Fruit fly (Drosophila melanogaster) whole organism, embryonic: ENCODE results near the gene amos.

Experiments
- Bdp1 ChIP-seq: fragments of 200-800 bp; sonication (Bioruptor generic); optimal IDR thresholded peaks from 3 replicates; lab custom pipeline; 2016; ENCODE audit warnings: missing biosample characterization, missing genetic modification characterization
- CG10431 ChIP-seq: fragments of 200-800 bp; sonication (Bioruptor generic); optimal IDR thresholded peaks from 3 replicates; lab custom pipeline; 2018; ENCODE audit warnings: missing biosample characterization, mild to moderate bottlenecking, missing genetic modification characterization
- CG10979 ChIP-seq: fragments of 200-800 bp; sonication (Bioruptor generic); optimal IDR thresholded peaks from 2 replicates; lab custom pipeline; 2018; ENCODE audit warnings: missing biosample characterization, mild to moderate bottlenecking, missing genetic modification characterization, moderate library complexity
- CG15011 ChIP-seq: fragments of 200-800 bp; sonication (Bioruptor generic); optimal IDR thresholded peaks from 3 replicates; lab custom pipeline; 2018; ENCODE audit warnings: missing biosample characterization, mild to moderate bottlenecking, missing genetic modification characterization
- CG16779 ChIP-seq: fragments of 200-800 bp; sonication (Bioruptor generic); IDR thresholded peaks from 2 replicates; pipeline ENCODE4 v1.3.6; 2022; ENCODE audit warnings: missing biosample characterization, missing genetic modification characterization
- CG2202 ChIP-seq: fragments of 200-800 bp; sonication (Bioruptor generic); optimal IDR thresholded peaks from 2 replicates; lab custom pipeline; 2018; ENCODE audit warnings: missing biosample characterization, mild to moderate bottlenecking, missing genetic modification characterization
- CG30020 ChIP-seq: fragments of 200-800 bp; optimal IDR thresholded peaks from 2 replicates; lab custom pipeline; 2019; ENCODE audit warnings: missing biosample characterization, mild to moderate bottlenecking, missing genetic modification characterization, moderate library complexity
- CG32772 ChIP-seq: fragments of 200-800 bp; sonication (Bioruptor generic); IDR thresholded peaks from 2 replicates; pipeline ENCODE4 v1.3.6; 2022; ENCODE audit warnings: missing biosample characterization, missing genetic modification characterization
- CG3407 ChIP-seq: fragments of 200-800 bp; sonication (Bioruptor generic); optimal IDR thresholded peaks from 2 replicates; lab custom pipeline; 2018; ENCODE audit warnings: missing biosample characterization, mild to moderate bottlenecking, missing genetic modification characterization
- CG34422 ChIP-seq: fragments of 200-800 bp; sonication (Bioruptor generic); IDR thresholded peaks from 3 replicates; pipeline ENCODE4 v1.3.6; 2022; ENCODE audit warnings: missing biosample characterization, missing genetic modification characterization
- CG4404 ChIP-seq: fragments of 200-800 bp; sonication (Bioruptor generic); IDR thresholded peaks from 2 replicates; pipeline ENCODE4 v1.3.6; 2022; ENCODE audit warnings: missing biosample characterization, missing genetic modification characterization
- CG7745 ChIP-seq: fragments of 200-800 bp; sonication (Bioruptor generic); optimal IDR thresholded peaks from 2 replicates; lab custom pipeline; 2018; ENCODE audit warnings: missing biosample characterization, mild to moderate bottlenecking, missing genetic modification characterization, moderate library complexity
- CG8089 ChIP-seq: fragments of 200-800 bp; sonication (Bioruptor generic); optimal IDR thresholded peaks from 3 replicates; lab custom pipeline; 2016; ENCODE audit warnings: missing biosample characterization, missing genetic modification characterization
- CG8290 ChIP-seq, 3 experiments: fragments of 200-800 bp; sonication (Bioruptor generic); optimal IDR thresholded peaks; 2 replicates each; lab custom pipeline; 2016 to 2019; ENCODE audit warnings: missing biosample characterization in 3 of 3, missing genetic modification characterization in 3 of 3, mild to moderate bottlenecking in 2 of 3, moderate library complexity in 1 of 3
- CG9437 ChIP-seq: fragments of 200-800 bp; sonication (Bioruptor generic); optimal IDR thresholded peaks from 2 replicates; lab custom pipeline; 2018; ENCODE audit warnings: missing biosample characterization, mild to moderate bottlenecking, missing genetic modification characterization
- CG9727 ChIP-seq: fragments of 200-800 bp; sonication (Bioruptor generic); optimal IDR thresholded peaks from 3 replicates; lab custom pipeline; 2017; ENCODE audit warnings: missing biosample characterization, mild to moderate bottlenecking, missing genetic modification characterization
- CrebB ChIP-seq: fragments of 200-800 bp; sonication (Bioruptor generic); optimal IDR thresholded peaks from 3 replicates; lab custom pipeline; 2018; ENCODE audit warnings: missing biosample characterization, mild to moderate bottlenecking, missing genetic modification characterization
- Dbx ChIP-seq: fragments of 200-800 bp; sonication (Bioruptor generic); IDR thresholded peaks from 3 replicates; pipeline ENCODE4 v1.3.6; 2022; ENCODE audit warnings: missing biosample characterization, missing genetic modification characterization
- Dek ChIP-seq: fragments of 200-800 bp; sonication (Bioruptor generic); optimal IDR thresholded peaks from 3 replicates; lab custom pipeline; 2019; ENCODE audit warnings: missing biosample characterization, mild to moderate bottlenecking, missing genetic modification characterization, moderate library complexity
- Dp ChIP-seq: fragments of 200-800 bp; sonication (Bioruptor generic); optimal IDR thresholded peaks from 2 replicates; lab custom pipeline; 2018; ENCODE audit warnings: missing biosample characterization, mild to moderate bottlenecking, missing genetic modification characterization, moderate library complexity
- Drgx ChIP-seq: fragments of 200-800 bp; sonication (Bioruptor generic); IDR thresholded peaks from 2 replicates; pipeline ENCODE4 v1.3.6; 2022; ENCODE audit warnings: missing biosample characterization, missing genetic modification characterization
- Hr78 ChIP-seq, 2 experiments: fragments of 200-800 bp in 1 of 2; fragments of >200 bp in 1 of 2; sonication (Bioruptor generic) in 1 of 2; optimal IDR thresholded peaks; 2 replicates each; lab custom pipeline; 2017 to 2019; ENCODE audit warnings: missing biosample characterization in 2 of 2, missing genetic modification characterization in 2 of 2, mild to moderate bottlenecking in 1 of 2, moderate library complexity in 1 of 2
- Lhr ChIP-seq: fragments of 200-800 bp; sonication (Bioruptor generic); optimal IDR thresholded peaks from 3 replicates; lab custom pipeline; 2017; ENCODE audit warnings: mild to moderate bottlenecking, missing biosample characterization, missing genetic modification reagents, missing genetic modification characterization
- Mes4 ChIP-seq: fragments of 200-800 bp; sonication (Bioruptor generic); optimal IDR thresholded peaks from 2 replicates; lab custom pipeline; 2016; ENCODE audit warnings: missing biosample characterization, missing genetic modification characterization
- NC2β ChIP-seq: fragments of 200-800 bp; sonication (Bioruptor generic); optimal IDR thresholded peaks from 2 replicates; lab custom pipeline; 2016; ENCODE audit warnings: missing biosample characterization, missing genetic modification characterization
- PHDP ChIP-seq: fragments of 200-800 bp; sonication (Bioruptor generic); optimal IDR thresholded peaks from 3 replicates; lab custom pipeline; 2018; ENCODE audit warnings: missing biosample characterization, mild to moderate bottlenecking, missing genetic modification characterization, moderate library complexity
- Six4 ChIP-seq: fragments of 200-800 bp; sonication (Bioruptor generic); optimal IDR thresholded peaks from 2 replicates; lab custom pipeline; 2016; ENCODE audit warnings: missing biosample characterization, missing genetic modification characterization
- Ssrp ChIP-seq: fragments of 200-800 bp; sonication (Bioruptor generic); optimal IDR thresholded peaks from 2 replicates; lab custom pipeline; 2018; ENCODE audit warnings: missing biosample characterization, mild to moderate bottlenecking, missing genetic modification characterization, moderate library complexity
- bsh ChIP-seq, 2 experiments: fragments of 200-800 bp; sonication (Bioruptor generic); optimal IDR thresholded peaks; 2 replicates each; lab custom pipeline; 2017 to 2018; ENCODE audit warnings: mild to moderate bottlenecking in 2 of 2, missing biosample characterization in 2 of 2, missing genetic modification characterization in 2 of 2, moderate library complexity in 1 of 2
- btn ChIP-seq: fragments of 200-800 bp; sonication (Bioruptor generic); optimal IDR thresholded peaks from 2 replicates; lab custom pipeline; 2016; ENCODE audit warnings: missing biosample characterization, missing genetic modification characterization
- cas ChIP-seq: fragments of 200-800 bp; sonication (Bioruptor generic); IDR thresholded peaks from 2 replicates; pipeline ENCODE4 v1.3.6; 2022; ENCODE audit warnings: missing biosample characterization, missing genetic modification characterization
- chm ChIP-seq: fragments of 200-800 bp; sonication (Bioruptor generic); IDR thresholded peaks from 2 replicates; pipeline ENCODE4 v1.3.6; 2022; ENCODE audit warnings: missing biosample characterization, missing genetic modification characterization
- exex ChIP-seq: fragments of 200-800 bp; sonication (Bioruptor generic); optimal IDR thresholded peaks from 4 replicates; lab custom pipeline; 2018; ENCODE audit warnings: missing biosample characterization, mild to moderate bottlenecking, missing genetic modification characterization, moderate library complexity
- fd64A ChIP-seq: fragments of 200-800 bp; sonication (Bioruptor generic); optimal IDR thresholded peaks from 3 replicates; lab custom pipeline; 2018; ENCODE audit warnings: missing biosample characterization, mild to moderate bottlenecking, missing genetic modification characterization
- grn ChIP-seq: fragments of 200-800 bp; sonication (Bioruptor generic); optimal IDR thresholded peaks from 3 replicates; lab custom pipeline; 2017; ENCODE audit warnings: missing biosample characterization, missing genetic modification characterization
- kay ChIP-seq: fragments of 200-800 bp; sonication (Bioruptor generic); optimal IDR thresholded peaks from 2 replicates; lab custom pipeline; 2016; ENCODE audit warnings: missing biosample characterization, missing genetic modification characterization
- knrl ChIP-seq: fragments of 200-800 bp; sonication (Bioruptor generic); IDR thresholded peaks from 3 replicates; pipeline ENCODE4 v1.3.6; 2022; ENCODE audit warnings: missing biosample characterization, missing genetic modification characterization; ENCODE audit not compliant: partially characterized antibody
- lbe ChIP-seq: fragments of 200-800 bp; sonication (Bioruptor generic); optimal IDR thresholded peaks from 2 replicates; lab custom pipeline; 2016; ENCODE audit warnings: missing biosample characterization, mild to moderate bottlenecking, missing genetic modification characterization
- sens ChIP-seq: fragments of 200-800 bp; sonication (Bioruptor generic); peaks from one replicate; lab custom pipeline; 2016; ENCODE audit warnings: missing biosample characterization, missing genetic modification characterization
- shn ChIP-seq: fragments of 200-800 bp; sonication (Bioruptor generic); optimal IDR thresholded peaks from 3 replicates; lab custom pipeline; 2016; ENCODE audit warnings: missing biosample characterization, missing genetic modification characterization
- sisA ChIP-seq: fragments of 200-800 bp; sonication (Bioruptor generic); IDR thresholded peaks from 2 replicates; pipeline ENCODE4 v1.3.6; 2022; ENCODE audit warnings: missing biosample characterization, missing genetic modification characterization
- sug ChIP-seq: fragments of 200-800 bp; optimal IDR thresholded peaks from 2 replicates; lab custom pipeline; 2019; ENCODE audit warnings: missing biosample characterization, mild to moderate bottlenecking, missing genetic modification characterization, moderate library complexity
- yki ChIP-seq: fragments of >200 bp; optimal IDR thresholded peaks from 3 replicates; lab custom pipeline; 2018
- z ChIP-seq: fragments of 200-800 bp; sonication (Bioruptor generic); IDR thresholded peaks from 3 replicates; pipeline ENCODE4 v1.3.6; 2022; ENCODE audit warnings: missing biosample characterization, missing genetic modification characterization

amos gene

dm6 chr2L:18556384-18556783 is 40.3 kb downstream of the amos start (continued):
- no peak for TF ChIP-seq exex (tag; lab: Kevin White, UChicago)
- TF ChIP-seq NC2β, result no peak
- TF ChIP-seq CG8089, result no peak
- no peak for TF ChIP-seq cas (GFP tag; lab: Robert Waterston, UW)
- TF ChIP-seq Bdp1 (GFP tag; lab: Kevin White, UChicago), result no peak
- TF ChIP-seq Ssrp (tag; lab: Kevin White, UChicago), result no peak
- no peak for TF ChIP-seq CG34422
- peak; percentile 9 for TF ChIP-seq CG7745
- TF ChIP-seq CG4404 (GFP tag; lab: Robert Waterston, UW), result no peak
- peak; percentile 48 for TF ChIP-seq PHDP
- TF ChIP-seq CG9437 (GFP tag; lab: Kevin White, UChicago), result no peak
- TF ChIP-seq yki, result no peak
- TF ChIP-seq Dp (GFP tag; lab: Kevin White, UChicago), result no peak
- no peak for TF ChIP-seq CG30020 (tag; lab: Kevin White, UChicago)
- peak; percentile 43 for TF ChIP-seq CG2202 (tag; lab: Kevin White, UChicago)
- peak in 1 of 2 experiments; percentile 6 for TF ChIP-seq bsh (GFP tag; optimal IDR thresholded peaks at IDR 0.05; lab: Kevin White, UChicago)
- TF ChIP-seq CG16779 (GFP tag; lab: Robert Waterston, UW), result no peak
- TF ChIP-seq CrebB (tag; lab: Kevin White, UChicago), result no peak
- no peak for TF ChIP-seq Hr78 (GFP tag; optimal IDR thresholded peaks at IDR 0.05; lab: Kevin White, UChicago)
- TF ChIP-seq sens, result peak; percentile 73
- no peak for TF ChIP-seq Six4
- TF ChIP-seq sisA (GFP tag; lab: Robert Waterston, UW), result no peak
- no peak for TF ChIP-seq CG32772 (GFP tag; lab: Robert Waterston, UW)
- TF ChIP-seq knrl (GFP tag; lab: Robert Waterston, UW), result no peak
- peak; percentile 11 for TF ChIP-seq CG15011 (GFP tag; lab: Kevin White, UChicago)
- no peak for TF ChIP-seq chm (GFP tag; lab: Robert Waterston, UW)
- TF ChIP-seq Dek, result no peak
- TF ChIP-seq grn (GFP tag; lab: Kevin White, UChicago), result no peak
- TF ChIP-seq CG10431 (GFP tag; lab: Kevin White, UChicago), result no peak
- TF ChIP-seq sug (tag; lab: Kevin White, UChicago), result no peak
- no peak for TF ChIP-seq CG3407 (GFP tag; lab: Kevin White, UChicago)
- TF ChIP-seq Lhr (GFP tag; lab: Kevin White, UChicago), result no peak
- TF ChIP-seq CG8290 (GFP tag; optimal IDR thresholded peaks at IDR 0.05; lab: Kevin White, UChicago), result no peak
- TF ChIP-seq CG8290 (tag; optimal IDR thresholded peaks at IDR 0.05; lab: Kevin White, UChicago), result no peak
- no peak for TF ChIP-seq Mes4
- no peak for TF ChIP-seq fd64A (GFP tag; lab: Kevin White, UChicago)
- no peak for TF ChIP-seq lbe (GFP tag; lab: Kevin White, UChicago)
- TF ChIP-seq CG9727 (GFP tag; lab: Kevin White, UChicago), result peak; percentile 14
- no peak for TF ChIP-seq btn (GFP tag; lab: Kevin White, UChicago)
- no peak for TF ChIP-seq Dbx (GFP tag; lab: Robert Waterston, UW)
- no peak for TF ChIP-seq CG10979 (tag; lab: Kevin White, UChicago)
- TF ChIP-seq shn, result no peak

DNA sequence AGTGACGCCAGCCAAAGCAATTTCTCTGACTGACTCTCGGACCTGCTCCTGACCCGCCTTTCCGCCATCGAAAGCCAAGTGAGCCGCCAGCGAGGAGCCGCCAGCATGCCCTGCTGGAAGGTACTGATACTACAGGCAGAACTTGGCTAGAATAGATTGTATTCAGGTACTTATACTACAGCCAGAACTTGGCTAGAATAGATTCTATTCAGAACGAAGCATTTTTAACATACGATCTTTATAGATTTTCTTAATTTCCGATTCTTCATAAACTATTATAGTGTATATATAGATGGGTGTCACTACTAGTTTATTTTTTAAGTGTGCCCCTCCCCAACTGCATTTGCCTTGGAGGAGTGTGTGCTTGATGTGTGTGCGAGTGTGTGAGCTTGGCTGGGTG is 42.5 kb downstream of the amos start:
- peak; percentile 31; the same call in 1 of the 2 replicates for TF ChIP-seq Drgx (GFP tag; lab: Robert Waterston, UW)
- TF ChIP-seq sens, result peak; percentile 34
- no peak for TF ChIP-seq kay (GFP tag; lab: Kevin White, UChicago)
- TF ChIP-seq z, result 0 out of 3 replicates have a peak, but pooled peaks have one; percentile 23
- TF ChIP-seq, all 482 proteins: peak for 3
